Worm (Caenorhabditis elegans) whole organism, L4 larva: ENCODE measurements around the gene R08C7.1.

Experiments used
- F44E2.7 ChIP-seq: fragments of 200-800 bp; sonication (Bioruptor generic); IDR thresholded peaks from 2 replicates; pipeline ENCODE4 v2.1.2; 2022; ENCODE audit warnings: missing genetic modification characterization, missing compliant biosample characterization
- egl-27 ChIP-seq: sonication (generic microtip); optimal IDR thresholded peaks from 3 replicates; lab custom pipeline; 2017; ENCODE audit warnings: missing biosample characterization, missing genetic modification reagents, missing genetic modification characterization
- fos-1 ChIP-seq: fragments of 150-350 bp; optimal IDR thresholded peaks from 2 replicates; lab custom pipeline; 2014; ENCODE audit warnings: missing biosample characterization, missing genetic modification characterization
- mep-1 ChIP-seq: fragments of 150-350 bp; sonication (generic microtip); optimal IDR thresholded peaks from 3 replicates; lab custom pipeline; 2014; ENCODE audit warnings: missing biosample characterization, missing genetic modification characterization
- rbr-2 ChIP-seq: sonication (generic microtip); optimal IDR thresholded peaks from 2 replicates; lab custom pipeline; 2016; ENCODE audit warnings: missing genotype, missing genetic modification characterization, missing compliant biosample characterization
- ztf-11 ChIP-seq: fragments of 150-350 bp; optimal IDR thresholded peaks from 2 replicates; lab custom pipeline; 2014; ENCODE audit warnings: missing biosample characterization, missing genetic modification characterization

DNA sequence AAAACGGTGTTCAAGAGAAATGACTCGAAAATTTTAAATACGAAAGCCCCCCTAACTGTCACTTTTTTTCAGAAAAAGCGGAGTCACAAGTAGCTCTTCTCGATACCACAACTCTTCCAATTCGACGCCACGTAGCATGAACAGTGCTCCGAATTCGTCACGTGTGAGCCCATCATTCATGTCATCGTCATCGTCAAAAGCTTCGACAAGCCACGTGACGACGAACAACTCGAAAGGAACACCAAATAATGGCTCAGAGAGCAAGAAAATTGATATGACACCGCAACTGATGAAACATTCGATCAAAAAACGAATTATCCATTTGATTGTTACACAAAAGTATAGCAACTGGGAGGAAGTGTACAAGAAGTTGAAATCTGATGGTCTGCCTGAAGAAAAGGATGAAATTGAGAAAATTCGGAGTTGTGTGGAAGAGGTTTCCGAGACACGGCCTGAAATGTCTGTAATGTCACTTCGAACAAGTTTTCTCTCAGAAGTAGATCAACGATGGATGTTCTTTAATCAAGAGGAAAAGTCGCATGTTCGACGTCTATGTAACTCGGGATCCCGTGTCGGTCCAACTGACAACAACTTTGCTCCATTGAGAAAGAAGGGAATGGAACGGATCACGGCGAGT is 40.2 kb upstream of the R08C7.1 start:
- TF ChIP-seq rbr-2 (no peak), egl-27 (tag; lab: Kevin White, UChicago) (no peak), mep-1 (tag; lab: Kevin White, UChicago) (no peak), F44E2.7 (GFP tag; lab: Robert Waterston, UW) (no peak), fos-1 (tag; lab: Kevin White, UChicago) (no peak), ztf-11 (tag; lab: Kevin White, UChicago) (no peak)
